Worm (Caenorhabditis elegans): ENCODE data around the gene C54F6.18.
"Not testable (repeated sequence)": the region's sequence is repeated elsewhere in the genome, so short reads cannot be mapped to it uniquely, and the experiment has no call there.

C54F6.18 gene

DNA sequence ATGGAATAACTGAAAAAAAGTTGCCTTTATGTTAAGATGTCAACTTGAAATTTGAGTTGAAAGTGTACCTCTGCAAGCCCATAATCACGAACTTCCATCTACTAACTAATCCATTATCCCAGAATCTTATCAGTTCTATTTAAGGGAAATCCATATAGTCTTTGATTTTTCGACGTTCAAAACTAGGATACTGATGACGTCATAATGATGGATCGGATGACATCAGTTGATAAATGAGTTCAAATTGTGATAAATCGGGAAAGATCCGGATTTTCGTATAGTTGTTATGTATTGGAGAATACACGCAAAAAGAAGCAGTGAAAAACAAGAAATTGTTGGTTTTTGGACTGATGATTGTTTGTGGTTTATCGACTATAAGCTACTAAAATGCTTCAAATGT, 17.9 kb downstream of the C54F6.18 start:
- no peak for TF ChIP-seq ceh-14 (tag; optimal IDR thresholded peaks at IDR 0.05)
- TF ChIP-seq unc-55 (GFP tag; optimal IDR thresholded peaks at IDR 0.05) = no peak
- TF ChIP-seq ref-2 (tag; optimal IDR thresholded peaks at IDR 0.05) = no peak
- TF ChIP-seq sox-2 (GFP tag; IDR thresholded peaks at IDR 0.05) = no peak
- no peak for TF ChIP-seq K02D7.2 (tag; optimal IDR thresholded peaks at IDR 0.05)
- no peak for TF ChIP-seq C38D4.7 (GFP tag; optimal IDR thresholded peaks at IDR 0.05)
- TF ChIP-seq nhr-232 (tag; optimal IDR thresholded peaks at IDR 0.05) = no peak
- no peak for TF ChIP-seq Y22D7AL.16 (tag; optimal IDR thresholded peaks at IDR 0.05)
- TF ChIP-seq tbx-2 (tag; optimal IDR thresholded peaks at IDR 0.05) = no peak
- no peak for TF ChIP-seq ceh-2 (tag; optimal IDR thresholded peaks at IDR 0.05)
- TF ChIP-seq hlh-13 (GFP tag; optimal IDR thresholded peaks at IDR 0.05) = no peak

DNA sequence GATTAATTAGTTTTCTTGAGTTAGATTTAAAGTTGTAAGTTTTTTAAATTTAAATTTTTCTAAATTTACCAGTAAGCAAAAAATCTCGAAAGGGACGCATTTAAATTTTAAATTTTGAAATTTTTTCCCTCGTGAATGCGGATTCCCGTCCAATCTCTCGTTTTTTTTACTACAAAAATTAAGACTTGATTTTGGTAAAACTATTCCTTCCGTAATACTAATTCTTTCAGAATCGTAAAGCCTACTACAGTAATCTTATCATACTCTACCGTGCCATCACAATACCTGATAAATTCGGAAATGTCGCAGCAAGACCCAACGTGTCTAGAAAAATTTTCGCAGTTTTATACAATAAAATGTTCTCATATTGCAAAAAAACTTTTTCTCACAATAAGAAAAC, 19.4 kb downstream of the C54F6.18 start, which contains the start of the genes C54F6.19 and nhx-3:
Gene C54F6.19 (plus strand): TSS at position 301 of the 400 bp plus-strand sequence.
Gene nhx-3 (minus strand): TSS at position 337 of the 400 bp plus-strand sequence.
- TF ChIP-seq mec-3 (tag; optimal IDR thresholded peaks at IDR 0.05; ENCODE audit: borderline replicate concordance) = no peak
- no peak for TF ChIP-seq ceh-18 (tag; optimal IDR thresholded peaks at IDR 0.05)
- no peak for TF ChIP-seq Y22D7AL.16 (tag; optimal IDR thresholded peaks at IDR 0.05)
- no peak for TF ChIP-seq elt-4 (tag; optimal IDR thresholded peaks at IDR 0.05)
- TF ChIP-seq ztf-16 (tag; optimal IDR thresholded peaks at IDR 0.05) = no peak
- no peak for TF ChIP-seq ets-4 (tag; optimal IDR thresholded peaks at IDR 0.05)
- no peak for TF ChIP-seq hlh-8 (tag; optimal IDR thresholded peaks at IDR 0.05)
- no peak for TF ChIP-seq unc-42 (tag; optimal IDR thresholded peaks at IDR 0.05)
- no peak for TF ChIP-seq nhr-232 (tag; optimal IDR thresholded peaks at IDR 0.05)
- TF ChIP-seq sdc-2 (tag; optimal IDR thresholded peaks at IDR 0.05) = no peak
- no peak for TF ChIP-seq pros-1 (tag; optimal IDR thresholded peaks at IDR 0.05)
- no peak for TF ChIP-seq sox-4 (tag; optimal IDR thresholded peaks at IDR 0.05)
- no peak for TF ChIP-seq C38D4.7 (GFP tag; optimal IDR thresholded peaks at IDR 0.05)
- TF ChIP-seq fax-1 (tag; optimal IDR thresholded peaks at IDR 0.05) = no peak
- TF ChIP-seq unc-86 (tag; optimal IDR thresholded peaks at IDR 0.05) = no peak
- no peak for TF ChIP-seq elt-2 (tag; optimal IDR thresholded peaks at IDR 0.05)
- no peak for TF ChIP-seq ceh-9 (tag; optimal IDR thresholded peaks at IDR 0.05)

DNA sequence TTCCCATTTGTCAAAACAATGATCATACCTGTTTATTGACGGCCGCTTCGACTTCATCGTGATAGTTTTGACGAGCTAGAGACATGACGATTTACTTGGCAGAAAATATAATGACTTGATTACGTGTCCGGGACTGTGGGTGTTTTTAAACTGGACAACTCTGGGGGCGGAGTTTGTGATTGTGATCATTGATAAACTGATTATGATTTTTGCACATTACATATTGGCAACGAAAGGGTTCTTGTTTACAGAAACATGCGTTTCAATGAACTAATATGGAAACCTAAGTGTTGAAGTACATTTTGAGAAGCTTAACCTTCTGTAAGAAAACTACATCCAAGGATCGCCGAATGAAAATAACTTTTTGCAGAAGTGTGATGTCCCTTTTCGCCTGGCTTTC, 21.7 kb downstream of the C54F6.18 start, which contains the start of gene ftn-1:
Gene ftn-1 (minus strand): TSS at position 101 of the 400 bp plus-strand sequence.
- TF ChIP-seq ceh-18 (tag; optimal IDR thresholded peaks at IDR 0.05) = no peak
- TF ChIP-seq sox-4 (tag; optimal IDR thresholded peaks at IDR 0.05) = no peak
- no peak for TF ChIP-seq dmd-4 (tag; optimal IDR thresholded peaks at IDR 0.05; ENCODE audit: borderline replicate concordance)
- TF ChIP-seq pag-3 (tag; optimal IDR thresholded peaks at IDR 0.05; ENCODE audit: borderline replicate concordance) = no peak
- TF ChIP-seq sox-2 (GFP tag; IDR thresholded peaks at IDR 0.05) = no peak
- no peak for TF ChIP-seq fax-1 (tag; optimal IDR thresholded peaks at IDR 0.05)
- TF ChIP-seq lin-11 (tag; optimal IDR thresholded peaks at IDR 0.05) = no peak
- no peak for TF ChIP-seq ref-2 (tag; optimal IDR thresholded peaks at IDR 0.05)
- no peak for TF ChIP-seq pat-9 (tag; optimal IDR thresholded peaks at IDR 0.05)
- TF ChIP-seq hlh-15 (tag; optimal IDR thresholded peaks at IDR 0.05) = no peak

DNA sequence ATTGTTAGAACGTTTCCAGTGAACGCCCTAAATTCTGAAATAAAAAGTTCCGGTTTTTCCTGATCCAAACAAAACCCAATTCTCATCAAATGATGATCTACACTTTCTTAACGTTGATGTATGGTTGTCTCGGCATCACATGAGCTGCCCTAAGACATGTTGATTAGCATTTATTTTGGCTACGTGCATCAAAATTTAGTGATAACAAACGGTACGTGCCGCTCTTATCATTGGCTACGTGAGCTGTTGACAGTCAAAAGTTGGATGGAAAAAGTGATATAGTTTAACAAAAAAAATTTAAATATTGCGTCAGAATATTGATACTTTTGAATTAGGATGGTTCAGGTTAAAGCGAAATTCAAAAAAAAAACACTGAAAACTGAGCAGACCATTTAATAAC, 22.2 kb downstream of the C54F6.18 start:
- TF ChIP-seq elt-2 (tag; optimal IDR thresholded peaks at IDR 0.05) (peak; percentile 72), unc-55 (GFP tag; optimal IDR thresholded peaks at IDR 0.05) (no peak)

DNA sequence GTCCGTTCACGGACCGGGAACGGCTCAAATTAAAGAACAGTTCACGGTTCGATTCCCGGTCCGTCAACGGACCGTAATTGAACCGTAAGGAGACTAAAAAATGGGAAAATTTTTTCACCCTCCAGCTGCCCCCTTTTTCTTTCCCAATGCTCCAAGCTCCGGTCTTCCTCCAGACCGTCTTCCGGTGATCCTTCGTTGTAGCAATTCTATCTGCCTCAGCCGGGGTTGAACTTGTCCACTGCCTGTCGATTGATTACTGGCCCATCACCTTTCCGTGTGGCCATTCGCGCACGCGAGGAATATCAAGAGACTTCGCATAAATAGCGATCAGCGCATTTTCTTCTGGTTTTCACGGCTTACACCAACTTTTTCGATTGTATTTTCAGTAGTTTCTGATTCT, 22.7 kb downstream of the C54F6.18 start:
- TF ChIP-seq unc-3 (GFP tag; conservative IDR thresholded peaks at IDR 0.05) (0 out of 2 replicates have a peak, but pooled peaks have one; percentile 25), che-1 (tag; optimal IDR thresholded peaks at IDR 0.05) (peak; percentile 15)
- TF ChIP-seq unc-3 (tag; optimal IDR thresholded peaks at IDR 0.05) = not testable (repeated sequence)

DNA sequence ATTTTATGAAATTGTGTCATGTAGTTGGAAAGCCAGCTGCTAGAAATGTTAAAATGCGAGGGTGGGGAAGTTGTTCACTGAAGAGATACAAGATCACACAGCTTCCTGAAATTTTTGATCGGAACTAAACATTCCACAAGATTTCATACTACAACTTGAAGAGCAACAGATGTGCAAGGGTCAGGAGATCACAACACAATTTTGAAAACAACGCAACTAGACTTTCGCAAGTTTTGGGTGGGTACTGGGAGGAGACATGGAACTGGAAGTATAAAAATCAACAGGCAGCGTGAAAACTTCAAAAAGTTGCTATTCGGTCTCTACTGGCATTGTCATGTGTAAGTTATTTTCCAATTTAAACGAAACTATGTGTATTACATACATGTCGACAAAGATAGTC, 26.0 kb downstream of the C54F6.18 start, which contains the start of gene F19F10.3:
Gene F19F10.3 (plus strand): TSS at position 301 of the 400 bp plus-strand sequence.
- TF ChIP-seq K09A11.1 (tag; optimal IDR thresholded peaks at IDR 0.05; ENCODE audit: insufficient read depth) (no peak), zip-5 (tag; optimal IDR thresholded peaks at IDR 0.05) (no peak)

All from whole organism, late embryonic.